Fruit fly (Drosophila melanogaster): ENCODE data around the gene skl.
A peak's percentile ranks its signal among the peaks of the same experiment; 100 is the strongest.

Gene skl

dm6 chr3L:18402628-18403587 lies 36.8 kb downstream of the skl start (continued):
- TF ChIP-seq Antp (GFP tag; optimal IDR thresholded peaks at IDR 0.05) = no peak
- TF ChIP-seq D19A (tag; optimal IDR thresholded peaks at IDR 0.05) = peak; percentile 52
- peak; percentile 52 for TF ChIP-seq nerfin-1 (tag; optimal IDR thresholded peaks at IDR 0.05)
- TF ChIP-seq CG12299 (tag; optimal IDR thresholded peaks at IDR 0.05) = no peak
- peak; percentile 77 for TF ChIP-seq CG15601 (tag; optimal IDR thresholded peaks at IDR 0.05)
- TF ChIP-seq CG11093 (GFP tag; IDR thresholded peaks at IDR 0.05) = no peak
- no peak for TF ChIP-seq CG11560 (tag; IDR thresholded peaks at IDR 0.05)
- TF ChIP-seq C15 (GFP tag; IDR thresholded peaks at IDR 0.05) = no peak
- peak; percentile 48; the same call in 1 of the 2 replicates for TF ChIP-seq CG17328 (GFP tag; IDR thresholded peaks at IDR 0.05)
- TF ChIP-seq CG3847 (GFP tag; IDR thresholded peaks at IDR 0.05) = peak; percentile 30; the same call in 1 of the 2 replicates
- no peak for TF ChIP-seq gcm2 (GFP tag; optimal IDR thresholded peaks at IDR 0.05)
- TF ChIP-seq CG16815 (GFP tag; optimal IDR thresholded peaks at IDR 0.05) = peak; percentile 35
- TF ChIP-seq HLHmδ (GFP tag; optimal IDR thresholded peaks at IDR 0.05) = no peak
- TF ChIP-seq YL-1 (GFP tag; optimal IDR thresholded peaks at IDR 0.05) = peak; percentile 14
- no peak for TF ChIP-seq BEAF-32 (GFP tag; optimal IDR thresholded peaks at IDR 0.05)
- no peak for TF ChIP-seq dimm (GFP tag; IDR thresholded peaks at IDR 0.05)
- TF ChIP-seq Hr39 (optimal IDR thresholded peaks at IDR 0.05) = no peak
- TF ChIP-seq Lpt (GFP tag; optimal IDR thresholded peaks at IDR 0.05) = no peak
- TF ChIP-seq trh (GFP tag; optimal IDR thresholded peaks at IDR 0.05) = peak; percentile 32
- peak; percentile 83 for TF ChIP-seq CG11398 (GFP tag; optimal IDR thresholded peaks at IDR 0.05)
- no peak for TF ChIP-seq CG11456 (GFP tag; IDR thresholded peaks at IDR 0.05)
- peak; percentile 41 for TF ChIP-seq cwo (GFP tag; optimal IDR thresholded peaks at IDR 0.05)
- TF ChIP-seq NfI (GFP tag; optimal IDR thresholded peaks at IDR 0.05) = no peak
- peak; percentile 65 for TF ChIP-seq phol (tag; optimal IDR thresholded peaks at IDR 0.05)
- no peak for TF ChIP-seq fu2 (GFP tag; optimal IDR thresholded peaks at IDR 0.05)
- peak; percentile 29 for TF ChIP-seq CG18764 (GFP tag; optimal IDR thresholded peaks at IDR 0.05)
- TF ChIP-seq CG7987 (GFP tag; optimal IDR thresholded peaks at IDR 0.05) = peak; percentile 42
- TF ChIP-seq stwl (tag; optimal IDR thresholded peaks at IDR 0.05) = peak; percentile 28
- peak; percentile 29 for TF ChIP-seq eyg (GFP tag; optimal IDR thresholded peaks at IDR 0.05)
- TF ChIP-seq CG10959 (GFP tag; IDR thresholded peaks at IDR 0.05) = 0 out of 2 replicates have a peak, but pooled peaks have one; percentile 18
- TF ChIP-seq H2.0 (GFP tag; IDR thresholded peaks at IDR 0.05) = no peak; the same call in 1 of the 2 replicates
- peak; percentile 43 for TF ChIP-seq CG4820 (GFP tag; optimal IDR thresholded peaks at IDR 0.05)
- TF ChIP-seq dysf (GFP tag; IDR thresholded peaks at IDR 0.05) = peak; percentile 44; the same call in 1 of the 3 replicates
- peak; percentile 44 for TF ChIP-seq btn (GFP tag; optimal IDR thresholded peaks at IDR 0.05)
- TF ChIP-seq fd64A (GFP tag; optimal IDR thresholded peaks at IDR 0.05) = peak; percentile 61
- 0 out of 3 replicates have a peak, but pooled peaks have one; percentile 10 for TF ChIP-seq H15 (GFP tag; IDR thresholded peaks at IDR 0.05)
- peak; percentile 29 for TF ChIP-seq CG17186 (GFP tag; optimal IDR thresholded peaks at IDR 0.05)
- TF ChIP-seq CG13123 (GFP tag; optimal IDR thresholded peaks at IDR 0.05) = peak; percentile 26
- peak; percentile 61 for TF ChIP-seq CG6254 (GFP tag; optimal IDR thresholded peaks at IDR 0.05)
- TF ChIP-seq CG3407 (GFP tag; optimal IDR thresholded peaks at IDR 0.05) = peak; percentile 68
- 0 out of 3 replicates have a peak, but pooled peaks have one; percentile 11 for TF ChIP-seq CG11695 (GFP tag; IDR thresholded peaks at IDR 0.05)
- TF ChIP-seq CG6765 (GFP tag; optimal IDR thresholded peaks at IDR 0.05) = no peak
- TF ChIP-seq GATAe (GFP tag; conservative IDR thresholded peaks at IDR 0.05) = peak; percentile 59
- peak; percentile 85 for TF ChIP-seq gem (tag; optimal IDR thresholded peaks at IDR 0.05)
- peak; percentile 40 for TF ChIP-seq shn (GFP tag; optimal IDR thresholded peaks at IDR 0.05)
- TF ChIP-seq CG2875 (GFP tag; optimal IDR thresholded peaks at IDR 0.05) = peak; percentile 54
- no peak for TF ChIP-seq abd-A (tag; optimal IDR thresholded peaks at IDR 0.05)
- TF ChIP-seq Mrtf (GFP tag; IDR thresholded peaks at IDR 0.05) = no peak
- TF ChIP-seq ac (GFP tag; optimal IDR thresholded peaks at IDR 0.05) = peak; percentile 85

Measured in whole organism, embryonic.